Worm (Caenorhabditis elegans) whole organism, L3 larva: Measurements from ENCODE around the gene srsx-31.

Experiments
- ceh-16 ChIP-seq: sonication (generic microtip); optimal IDR thresholded peaks from 2 replicates; lab custom pipeline; 2017; ENCODE audit warnings: missing biosample characterization, missing genetic modification characterization
- ceh-28 ChIP-seq: fragments of 150-350 bp; optimal IDR thresholded peaks from 2 replicates; lab custom pipeline; 2014; ENCODE audit warnings: missing biosample characterization, missing genetic modification reagents, missing genetic modification characterization
- daf-12 ChIP-seq: fragments of 150-350 bp; optimal IDR thresholded peaks from 2 replicates; lab custom pipeline; 2014; ENCODE audit warnings: missing biosample characterization, missing genetic modification reagents, missing genetic modification characterization
- egl-5 ChIP-seq: fragments of 150-350 bp; optimal IDR thresholded peaks from 2 replicates; lab custom pipeline; 2017; ENCODE audit warnings: missing biosample characterization, missing genetic modification reagents, missing genetic modification characterization, inconsistent platforms
- eor-1 ChIP-seq, 2 experiments: fragments of 150-350 bp; optimal IDR thresholded peaks; 2 replicates each; lab custom pipeline; 2014 to 2018; ENCODE audit warnings: missing biosample characterization in 2 of 2, missing genetic modification characterization in 2 of 2
- nhr-11 ChIP-seq: fragments of 150-350 bp; optimal IDR thresholded peaks from 2 replicates; lab custom pipeline; 2014; ENCODE audit warnings: missing biosample characterization, missing genetic modification characterization
- nhr-67 ChIP-seq: fragments of 150-350 bp; optimal IDR thresholded peaks from 2 replicates; lab custom pipeline; 2014; ENCODE audit warnings: missing biosample characterization, missing genetic modification characterization
- nhr-76 ChIP-seq: fragments of 150-350 bp; sonication (generic microtip); optimal IDR thresholded peaks from 5 replicates; lab custom pipeline; 2014; ENCODE audit warnings: missing biosample characterization, missing genetic modification characterization

The srsx-31 gene

ce11 chrV:11209452-11210188, 45.3 kb downstream of the srsx-31 start:
- TF ChIP-seq daf-12 (no peak), eor-1 (tag; optimal IDR thresholded peaks at IDR 0.05; lab: Kevin White, UChicago) (no peak), nhr-76 (no peak), ceh-28 (tag; lab: Kevin White, UChicago) (no peak)

- TF ChIP-seq nhr-11 (tag; lab: Kevin White, UChicago) = no peak
Observed at ce11 chrV:11206467-11206866, 48.4 kb downstream of the srsx-31 start.

ce11 chrV:11204452-11204851, 50.4 kb downstream of the srsx-31 start:
- TF ChIP-seq ceh-16 = no peak
- peak; percentile 91 for TF ChIP-seq egl-5
- no peak for TF ChIP-seq nhr-67 (tag; lab: Kevin White, UChicago)
